Worm (Caenorhabditis elegans) whole organism, L4 larva: ENCODE data around the gene nyn-1.
A peak's percentile ranks its signal among the peaks of the same experiment; 100 is the strongest.

ENCODE experiments used
- F49E8.2 ChIP-seq: sonication (generic microtip); optimal IDR thresholded peaks from 2 replicates; lab custom pipeline; 2016; ENCODE audit warnings: missing compliant biosample characterization, mild to moderate bottlenecking, missing genetic modification characterization, borderline replicate concordance
- Y5F2A.4 ChIP-seq: fragments of 200-800 bp; sonication (Bioruptor generic); optimal IDR thresholded peaks from 2 replicates; lab custom pipeline; 2018; ENCODE audit warnings: mild to moderate bottlenecking, missing genetic modification characterization, missing compliant biosample characterization
- aha-1 ChIP-seq: fragments of 150-350 bp; peaks from one replicate; lab custom pipeline; 2014; ENCODE audit warnings: missing biosample characterization, missing genetic modification characterization
- ama-1 ChIP-seq: fragments of 150-350 bp; optimal IDR thresholded peaks from 2 replicates; lab custom pipeline; 2014; ENCODE audit warnings: inconsistent platforms, mixed read lengths
- dpl-1 ChIP-seq: fragments of 150-350 bp; optimal IDR thresholded peaks from 2 replicates; lab custom pipeline; 2014; ENCODE audit warnings: missing biosample characterization, missing genetic modification reagents, missing genetic modification characterization
- dve-1 ChIP-seq: sonication (generic microtip); optimal IDR thresholded peaks from 2 replicates; lab custom pipeline; 2017; ENCODE audit warnings: antibody characterized with exemption, mild to moderate bottlenecking, missing genetic modification characterization, missing compliant biosample characterization; ENCODE audit not compliant: insufficient read depth
- egl-43 ChIP-seq: fragments of 200-800 bp; sonication (Bioruptor generic); IDR thresholded peaks from 2 replicates; pipeline ENCODE4 v1.3.6; 2022; ENCODE audit warnings: missing genetic modification reagents, missing genetic modification characterization, missing compliant biosample characterization
- fkh-10 ChIP-seq: fragments of 150-350 bp; optimal IDR thresholded peaks from 2 replicates; lab custom pipeline; 2014; ENCODE audit warnings: missing biosample characterization, missing genetic modification reagents, missing genetic modification characterization
- hlh-11 ChIP-seq: fragments of 200-800 bp; sonication (Bioruptor generic); optimal IDR thresholded peaks from 2 replicates; lab custom pipeline; 2018; ENCODE audit warnings: mild to moderate bottlenecking, missing genetic modification characterization, missing compliant biosample characterization
- jun-1 ChIP-seq: fragments of 150-350 bp; optimal IDR thresholded peaks from 2 replicates; lab custom pipeline; 2014; ENCODE audit warnings: missing biosample characterization, missing genetic modification reagents, missing genetic modification characterization
- lin-13 ChIP-seq: fragments of 150-350 bp; optimal IDR thresholded peaks from 2 replicates; lab custom pipeline; 2014; ENCODE audit warnings: missing biosample characterization, missing genetic modification reagents, missing genetic modification characterization
- skn-1 ChIP-seq: fragments of 150-350 bp; optimal IDR thresholded peaks from 2 replicates; lab custom pipeline; 2014; ENCODE audit warnings: missing biosample characterization, missing genetic modification characterization
- unc-62 ChIP-seq, 3 experiments: fragments of 150-350 bp in 1 of 3; sonication (generic microtip); optimal IDR thresholded peaks in 2 of 3; peaks in 1 of 3; 1 replicate in 1 of 3; 2 replicates in 2 of 3; lab custom pipeline; 2014 to 2017; ENCODE audit warnings: missing biosample characterization in 3 of 3, missing genetic modification characterization in 3 of 3, missing genetic modification reagents in 3 of 3, missing genotype in 1 of 3

- TF ChIP-seq ama-1 (lab: Kevin White, UChicago) (no peak), F49E8.2 (no peak), Y5F2A.4 (GFP tag; lab: Kevin White, UChicago) (no peak), hlh-11 (no peak), dve-1 (tag; lab: Kevin White, UChicago) (no peak), aha-1 (tag; lab: Kevin White, UChicago) (no peak), lin-13 (GFP tag; lab: Kevin White, UChicago) (no peak), jun-1 (tag; lab: Kevin White, UChicago) (no peak), egl-43 (no peak), fkh-10 (GFP tag; lab: Kevin White, UChicago) (no peak), dpl-1 (GFP tag; lab: Kevin White, UChicago) (no peak), unc-62 (GFP tag; optimal IDR thresholded peaks at IDR 0.05 in 1 of 2; lab: Kevin White, UChicago) (peak in 1 of 2 experiments; percentile 23), unc-62 (tag; optimal IDR thresholded peaks at IDR 0.05; lab: Kevin White, UChicago) (no peak), skn-1 (tag; lab: Kevin White, UChicago) (no peak)
Measured at ce11 chrIV:13678649-13679048, 8.2 kb downstream of the nyn-1 start, which contains the start of gene srlf-26.
